Worm (Caenorhabditis elegans) whole organism, young adult: ENCODE data around the gene oig-3.

Source experiments
- C06A6.2 ChIP-seq: fragments of 200-800 bp; sonication (Bioruptor generic); conservative IDR thresholded peaks from 2 replicates; pipeline ENCODE4 v1.3.6; 2022; ENCODE audit warnings: missing genetic modification characterization, missing compliant biosample characterization
- F22D6.2 ChIP-seq: sonication (generic microtip); optimal IDR thresholded peaks from 2 replicates; lab custom pipeline; 2016; ENCODE audit warnings: mild to moderate bottlenecking, missing genetic modification characterization, missing compliant biosample characterization
- F57C9.4 ChIP-seq: sonication (generic microtip); optimal IDR thresholded peaks from 2 replicates; lab custom pipeline; 2017; ENCODE audit warnings: mild to moderate bottlenecking, missing genetic modification characterization, missing compliant biosample characterization
- Y53F4B.3 ChIP-seq: fragments of 200-800 bp; sonication (Bioruptor generic); IDR thresholded peaks from 2 replicates; pipeline ENCODE4 v1.3.6; 2022; ENCODE audit warnings: missing genetic modification reagents, missing genetic modification characterization, missing compliant biosample characterization
- Y79H2A.3 ChIP-seq: fragments of 200-800 bp; sonication (Bioruptor generic); conservative IDR thresholded peaks from 2 replicates; pipeline ENCODE4 v1.3.6; 2022; ENCODE audit warnings: missing genetic modification reagents, missing genetic modification characterization, missing compliant biosample characterization
- akir-1 ChIP-seq: fragments of 200-800 bp; sonication (Bioruptor generic); optimal IDR thresholded peaks from 2 replicates; lab custom pipeline; 2018; ENCODE audit warnings: mild to moderate bottlenecking, missing genetic modification characterization, moderate library complexity, missing compliant biosample characterization
- aptf-2 ChIP-seq: fragments of 200-800 bp; sonication (Bioruptor generic); conservative IDR thresholded peaks from 2 replicates; pipeline ENCODE4 v1.3.6; 2022; ENCODE audit warnings: missing genetic modification reagents, missing genetic modification characterization, missing compliant biosample characterization
- aptf-3 ChIP-seq: fragments of 200-800 bp; sonication (Bioruptor generic); IDR thresholded peaks from 2 replicates; pipeline ENCODE4 v1.3.6; 2022; ENCODE audit warnings: missing genetic modification characterization, missing compliant biosample characterization
- attf-5 ChIP-seq: fragments of 200-800 bp; sonication (Bioruptor generic); optimal IDR thresholded peaks from 2 replicates; lab custom pipeline; 2018; ENCODE audit warnings: mild to moderate bottlenecking, missing genetic modification characterization, missing compliant biosample characterization
- bed-1 ChIP-seq: fragments of 200-800 bp; sonication (Bioruptor generic); IDR thresholded peaks from 2 replicates; pipeline ENCODE4 v1.3.6; 2022; ENCODE audit warnings: missing genetic modification reagents, missing genetic modification characterization, missing compliant biosample characterization
- bed-2 ChIP-seq: fragments of 200-800 bp; sonication (Bioruptor generic); IDR thresholded peaks from 2 replicates; pipeline ENCODE4 v1.3.6; 2022; ENCODE audit warnings: missing genetic modification reagents, missing genetic modification characterization, missing compliant biosample characterization
- cebp-1 ChIP-seq, 2 experiments: fragments of 200-800 bp in 1 of 2; sonication (Bioruptor generic) in 1 of 2; sonication (generic microtip) in 1 of 2; IDR thresholded peaks in 1 of 2; optimal IDR thresholded peaks in 1 of 2; 2 replicates each; pipeline versions ENCODE4 v1.3.6 to Lab custom; 2017 to 2022; ENCODE audit warnings: missing compliant biosample characterization in 2 of 2, missing genetic modification characterization in 2 of 2, mild to moderate bottlenecking in 1 of 2, missing genetic modification reagents in 1 of 2, moderate library complexity in 1 of 2
- ceh-27 ChIP-seq: fragments of 200-800 bp; sonication (Bioruptor generic); optimal IDR thresholded peaks from 2 replicates; lab custom pipeline; 2018; ENCODE audit warnings: mild to moderate bottlenecking, missing genetic modification characterization, moderate library complexity, missing compliant biosample characterization
- dox-1 ChIP-seq: fragments of 200-800 bp; sonication (Bioruptor generic); IDR thresholded peaks from 2 replicates; pipeline ENCODE4 v1.3.6; 2022; ENCODE audit warnings: missing genetic modification reagents, missing genetic modification characterization, missing compliant biosample characterization
- ekl-4 ChIP-seq: fragments of 200-800 bp; sonication (Bioruptor generic); IDR thresholded peaks from 2 replicates; pipeline ENCODE4 v1.3.6; 2022; ENCODE audit warnings: missing genetic modification reagents, missing genetic modification characterization, missing compliant biosample characterization
- ets-4 ChIP-seq: fragments of 200-800 bp; sonication (Bioruptor generic); optimal IDR thresholded peaks from 2 replicates; lab custom pipeline; 2018; ENCODE audit warnings: mild to moderate bottlenecking, missing genetic modification characterization, missing compliant biosample characterization
- him-1 ChIP-seq: sonication (generic microtip); optimal IDR thresholded peaks from 2 replicates; lab custom pipeline; 2016; ENCODE audit warnings: missing genotype, missing genetic modification reagents, missing genetic modification characterization, missing compliant biosample characterization
- hlh-26 ChIP-seq: fragments of 200-800 bp; sonication (Bioruptor generic); conservative IDR thresholded peaks from 2 replicates; pipeline ENCODE4 v1.3.6; 2022; ENCODE audit warnings: missing genetic modification reagents, missing genetic modification characterization, missing compliant biosample characterization
- hmg-1.2 ChIP-seq: fragments of 200-800 bp; sonication (Bioruptor generic); IDR thresholded peaks from 2 replicates; pipeline ENCODE4 v1.3.6; 2022; ENCODE audit warnings: missing genetic modification reagents, missing genetic modification characterization, missing compliant biosample characterization
- lag-1 ChIP-seq: fragments of 200-800 bp; sonication (Bioruptor generic); IDR thresholded peaks from 2 replicates; pipeline ENCODE4 v1.3.6; 2022; ENCODE audit warnings: missing genetic modification reagents, missing genetic modification characterization, missing compliant biosample characterization
- let-607 ChIP-seq, 2 experiments: fragments of 200-800 bp in 1 of 2; sonication (Bioruptor generic) in 1 of 2; sonication (generic microtip) in 1 of 2; optimal IDR thresholded peaks; 2 replicates each; lab custom pipeline; 2016 to 2018; ENCODE audit warnings: mild to moderate bottlenecking in 2 of 2, missing compliant biosample characterization in 2 of 2, missing genetic modification characterization in 2 of 2, moderate library complexity in 2 of 2, missing genotype in 1 of 2
- lin-26 ChIP-seq: fragments of 200-800 bp; sonication (Bioruptor generic); IDR thresholded peaks from 2 replicates; pipeline ENCODE4 v1.3.6; 2022; ENCODE audit warnings: missing genetic modification reagents, missing genetic modification characterization, missing compliant biosample characterization
- lin-35 ChIP-seq, 3 experiments: fragments of 150-350 bp in 2 of 3; sonication (generic microtip) in 1 of 3; optimal IDR thresholded peaks; 2 replicates each; lab custom pipeline; 2014 to 2018; ENCODE audit warnings: missing biosample characterization in 3 of 3, missing genetic modification characterization in 3 of 3, missing genetic modification reagents in 3 of 3
- nhr-27 ChIP-seq: fragments of 200-800 bp; sonication (Bioruptor generic); optimal IDR thresholded peaks from 2 replicates; lab custom pipeline; 2018; ENCODE audit warnings: mild to moderate bottlenecking, missing genetic modification characterization, moderate library complexity, missing compliant biosample characterization
- nhr-80 ChIP-seq: sonication (generic microtip); optimal IDR thresholded peaks from 2 replicates; lab custom pipeline; 2016; ENCODE audit warnings: missing genetic modification characterization, missing compliant biosample characterization
- pbrm-1 ChIP-seq: fragments of 200-800 bp; sonication (Bioruptor generic); IDR thresholded peaks from 2 replicates; pipeline ENCODE4 v1.3.6; 2022; ENCODE audit warnings: missing genetic modification reagents, missing genetic modification characterization, missing compliant biosample characterization
- snpc-4 ChIP-seq, 5 experiments: fragments of 150-350 bp in 1 of 5; sonication (generic microtip) in 4 of 5; optimal IDR thresholded peaks; 2 replicates each; lab custom pipeline; 2014 to 2018; ENCODE audit warnings: missing genetic modification characterization in 5 of 5, missing biosample characterization in 3 of 5, antibody characterized with exemption in 2 of 5, mild to moderate bottlenecking in 2 of 5, missing compliant biosample characterization in 2 of 5, missing genotype in 2 of 5, moderate library complexity in 2 of 5, missing genetic modification reagents in 1 of 5
- somi-1 ChIP-seq: fragments of 200-800 bp; sonication (Bioruptor generic); optimal IDR thresholded peaks from 2 replicates; lab custom pipeline; 2018; ENCODE audit warnings: mild to moderate bottlenecking, missing genetic modification characterization, missing compliant biosample characterization
- tbx-9 ChIP-seq: sonication (generic microtip); optimal IDR thresholded peaks from 2 replicates; lab custom pipeline; 2016; ENCODE audit warnings: borderline replicate concordance, missing genetic modification characterization, inconsistent platforms, missing compliant biosample characterization
- tlf-1 ChIP-seq: fragments of 200-800 bp; sonication (Bioruptor generic); optimal IDR thresholded peaks from 2 replicates; lab custom pipeline; 2018; ENCODE audit warnings: mild to moderate bottlenecking, missing genetic modification characterization, missing compliant biosample characterization
- unc-130 ChIP-seq: sonication (generic microtip); optimal IDR thresholded peaks from 2 replicates; lab custom pipeline; 2016; ENCODE audit warnings: missing genetic modification reagents, missing genetic modification characterization, missing compliant biosample characterization
- unc-62 ChIP-seq: fragments of 150-350 bp; optimal IDR thresholded peaks from 2 replicates; lab custom pipeline; 2014; ENCODE audit warnings: missing biosample characterization, missing genetic modification reagents, missing genetic modification characterization
- xnd-1 ChIP-seq: sonication (generic microtip); optimal IDR thresholded peaks from 2 replicates; lab custom pipeline; 2016; ENCODE audit warnings: missing genotype, missing genetic modification reagents, missing genetic modification characterization, missing compliant biosample characterization
- zfh-2 ChIP-seq: fragments of 200-800 bp; sonication (Bioruptor generic); conservative IDR thresholded peaks from 2 replicates; pipeline ENCODE4 v1.3.6; 2022; ENCODE audit warnings: missing genetic modification reagents, missing genetic modification characterization, missing compliant biosample characterization
- ztf-18 ChIP-seq: sonication (generic microtip); optimal IDR thresholded peaks from 2 replicates; lab custom pipeline; 2016; ENCODE audit warnings: missing genotype, mild to moderate bottlenecking, missing genetic modification characterization, missing compliant biosample characterization
- ztf-26 ChIP-seq: sonication (generic microtip); optimal IDR thresholded peaks from 2 replicates; lab custom pipeline; 2017; ENCODE audit warnings: missing genetic modification characterization, missing compliant biosample characterization

oig-3 gene

ce11 chrV:14773048-14773447 is 43.6 kb downstream of the oig-3 start, which contains the start of gene haf-7 (continued):
- TF ChIP-seq F22D6.2 (tag; lab: Kevin White, UChicago): no peak
- TF ChIP-seq ekl-4: no peak
- no peak; the same call in 1 of the 2 replicates for TF ChIP-seq hmg-1.2 (GFP tag; lab: Robert Waterston, UW)
- no peak for TF ChIP-seq unc-130 (GFP tag; lab: Kevin White, UChicago)
- TF ChIP-seq bed-1 (GFP tag; lab: Robert Waterston, UW): no peak
- TF ChIP-seq F57C9.4 (tag; lab: Kevin White, UChicago): no peak
- TF ChIP-seq zfh-2: no peak
- TF ChIP-seq akir-1 (GFP tag; lab: Kevin White, UChicago): no peak
- TF ChIP-seq attf-5: peak; percentile 34
- TF ChIP-seq tbx-9 (tag; lab: Kevin White, UChicago): no peak
- TF ChIP-seq tlf-1: no peak
- TF ChIP-seq unc-62: peak; percentile 14
- no peak for TF ChIP-seq nhr-27 (tag; lab: Kevin White, UChicago)
- TF ChIP-seq ets-4 (GFP tag; lab: Kevin White, UChicago): no peak
- no peak for TF ChIP-seq lin-26 (GFP tag; lab: Robert Waterston, UW)
- no peak for TF ChIP-seq him-1
- no peak for TF ChIP-seq C06A6.2 (GFP tag; lab: Robert Waterston, UW)
- TF ChIP-seq dox-1: peak; percentile 19; the same call in 1 of the 2 replicates
- TF ChIP-seq nhr-80 (tag; lab: Kevin White, UChicago): peak; percentile 28
- TF ChIP-seq cebp-1 (GFP tag; IDR thresholded peaks at IDR 0.05; lab: Robert Waterston, UW): peak; percentile 59; the same call in 1 of the 2 replicates
- peak; percentile 74 for TF ChIP-seq cebp-1 (tag; optimal IDR thresholded peaks at IDR 0.05; lab: Kevin White, UChicago)

- TF ChIP-seq aptf-2 (no peak), him-1 (no peak), Y53F4B.3 (GFP tag; lab: Robert Waterston, UW) (no peak), lag-1 (no peak), lin-35 (GFP tag; optimal IDR thresholded peaks at IDR 0.05; lab: Kevin White, UChicago) (no peak), Y79H2A.3 (GFP tag; lab: Robert Waterston, UW) (no peak), bed-2 (GFP tag; lab: Robert Waterston, UW) (no peak), somi-1 (GFP tag; lab: Kevin White, UChicago) (no peak), ztf-18 (tag; lab: Kevin White, UChicago) (no peak), snpc-4 (GFP tag; optimal IDR thresholded peaks at IDR 0.05; lab: Kevin White, UChicago) (no peak), snpc-4 (tag; optimal IDR thresholded peaks at IDR 0.05; lab: Kevin White, UChicago) (no peak), let-607 (tag; optimal IDR thresholded peaks at IDR 0.05; lab: Kevin White, UChicago) (no peak), aptf-3 (GFP tag; lab: Robert Waterston, UW) (no peak), unc-130 (GFP tag; lab: Kevin White, UChicago) (no peak), F22D6.2 (tag; lab: Kevin White, UChicago) (no peak), hlh-26 (GFP tag; lab: Robert Waterston, UW) (no peak), ztf-26 (no peak), pbrm-1 (GFP tag; lab: Robert Waterston, UW) (no peak), ceh-27 (no peak), xnd-1 (tag; lab: Kevin White, UChicago) (no peak)
Measured at ce11 chrV:14779644-14780043, 50.2 kb downstream of the oig-3 start, which contains the start of the genes scrm-7 and Y50E8A.10. Gene scrm-7, minus strand, starts transcription at chrV:14779744. Gene Y50E8A.10, plus strand, starts transcription at chrV:14779996.
